Worm (Caenorhabditis elegans): ENCODE data around the gene srw-141.

Gene srw-141

DNA sequence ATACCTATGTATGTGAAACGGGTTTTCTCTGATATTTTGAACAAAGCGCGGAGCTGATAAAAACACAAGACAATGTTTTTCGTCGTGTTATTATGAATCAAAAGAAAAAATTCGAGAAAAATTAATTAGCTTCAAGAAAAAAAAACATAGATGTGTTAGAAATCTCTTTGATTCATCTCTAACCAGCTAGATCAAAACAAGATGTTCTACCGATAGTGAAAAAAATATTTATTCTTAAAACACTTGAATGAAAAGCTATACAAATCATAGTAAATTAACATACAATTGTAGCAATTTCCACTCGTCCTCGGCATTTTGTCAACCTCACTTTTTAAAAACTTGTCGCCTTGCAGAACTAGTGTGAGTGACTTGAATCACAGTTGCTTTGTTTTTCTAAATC, 3.9 kb upstream of the srw-141 start:
- TF ChIP-seq unc-62 (GFP tag; optimal IDR thresholded peaks at IDR 0.05): no peak

DNA sequence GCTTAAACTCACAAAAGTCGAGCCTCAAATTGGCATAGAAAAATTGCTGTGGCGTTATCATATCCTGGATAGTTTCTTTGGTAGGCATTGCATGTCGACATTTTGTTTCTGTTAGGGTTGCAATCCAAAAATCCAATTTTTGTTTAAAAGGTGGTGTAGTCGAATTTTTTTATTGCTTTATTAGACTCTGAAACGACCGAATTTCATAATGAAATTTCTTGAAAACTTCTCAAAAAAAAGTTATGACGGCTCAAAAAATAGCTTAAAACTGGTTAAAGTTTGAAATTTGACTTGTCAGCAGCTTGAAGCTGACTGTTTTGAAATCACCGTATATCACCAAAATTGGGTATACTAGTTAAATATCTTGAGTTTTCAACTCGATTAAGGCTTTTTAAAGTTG, 3.0 kb upstream of the srw-141 start, which contains the start of gene srw-143:
Gene srw-143 (minus strand): TSS at position 101 of the 400 bp plus-strand sequence.
- TF ChIP-seq unc-62 (GFP tag; optimal IDR thresholded peaks at IDR 0.05): no peak

DNA sequence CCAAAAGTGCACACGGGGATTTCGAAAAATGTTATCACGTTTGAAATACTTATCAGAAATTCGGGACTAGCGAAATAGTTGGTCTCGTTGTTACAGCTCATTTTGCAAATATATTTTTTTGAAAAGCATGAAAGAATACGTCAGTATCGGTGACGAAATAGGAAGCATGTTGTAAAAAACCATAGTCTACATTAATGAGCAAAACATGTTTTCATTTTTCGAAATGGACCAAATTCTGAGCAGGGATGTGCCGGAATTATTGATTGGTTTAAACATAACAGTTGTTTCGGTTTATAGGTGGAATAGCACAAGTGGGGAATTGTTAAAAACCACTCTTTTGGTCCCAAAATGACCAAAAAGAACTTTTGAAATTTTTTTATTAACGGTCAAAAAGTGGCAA, 4.3 kb downstream of the srw-141 start, which contains the start of gene srh-247:
Gene srh-247 (minus strand): TSS at position 101 of the 400 bp plus-strand sequence.
- TF ChIP-seq unc-62 (GFP tag; optimal IDR thresholded peaks at IDR 0.05): no peak

DNA sequence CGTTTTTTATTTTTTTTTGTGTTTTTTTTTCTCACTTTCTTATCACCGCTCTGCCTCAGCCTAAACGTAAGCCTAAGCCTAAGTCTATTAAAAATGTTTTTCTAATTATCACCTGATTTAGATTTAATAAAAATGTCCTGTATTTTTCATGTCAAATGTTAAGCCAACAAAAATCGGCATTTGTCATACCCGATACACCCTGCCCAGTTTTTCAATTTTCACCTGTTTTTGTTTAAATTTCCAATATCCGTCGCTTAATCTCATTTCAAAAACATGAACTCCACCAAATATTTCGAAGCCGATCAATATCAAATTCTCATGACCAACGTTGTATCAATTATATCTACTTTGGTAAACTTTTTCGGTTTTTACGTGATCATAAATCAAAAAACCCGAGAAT, 7.1 kb downstream of the srw-141 start, which contains the start of gene C31B8.1:
Gene C31B8.1 (plus strand): TSS at position 301 of the 400 bp plus-strand sequence.
- TF ChIP-seq unc-62 (GFP tag; optimal IDR thresholded peaks at IDR 0.05): no peak

DNA sequence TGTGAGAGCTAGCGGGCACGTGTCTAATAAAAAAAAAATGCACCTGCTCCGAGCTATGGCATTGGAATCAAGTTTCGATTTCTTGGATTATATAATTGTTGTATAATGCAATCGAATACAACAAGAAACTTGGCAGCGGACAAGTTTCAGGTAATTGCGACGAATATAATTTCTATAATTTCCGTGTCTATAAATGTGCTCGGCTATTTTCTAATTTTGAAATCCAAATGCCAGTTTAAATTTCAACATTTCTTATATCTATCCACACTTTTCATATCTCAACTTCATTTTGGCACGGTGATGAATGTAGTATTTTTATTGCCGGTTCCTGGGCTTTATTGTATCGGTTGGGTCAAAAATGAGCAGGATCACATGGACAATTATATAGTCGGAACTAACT, 8.6 kb downstream of the srw-141 start, which contains the start of gene C31B8.16:
Gene C31B8.16 (plus strand): TSS at position 301 of the 400 bp plus-strand sequence.
- TF ChIP-seq unc-62 (GFP tag; optimal IDR thresholded peaks at IDR 0.05): no peak

DNA sequence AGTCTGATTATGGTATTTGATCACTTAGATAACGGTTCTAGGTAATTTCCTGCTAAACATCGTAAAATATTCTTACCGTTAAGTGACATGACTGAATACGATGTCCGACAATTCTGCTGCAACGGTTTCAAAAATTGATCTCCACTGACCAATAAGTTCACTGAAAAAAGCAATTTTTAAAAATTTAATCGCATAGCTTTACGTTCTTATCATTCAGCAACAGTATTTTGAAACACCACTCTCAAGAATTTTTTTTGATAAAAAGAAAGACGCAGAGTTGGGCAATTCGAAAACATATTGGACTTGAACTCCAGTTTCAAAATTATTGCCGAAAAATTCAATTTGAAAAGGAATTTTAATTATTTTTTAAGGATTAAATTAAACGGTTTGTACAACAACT, 10.8 kb downstream of the srw-141 start, which contains the start of gene C31B8.12:
Gene C31B8.12 (minus strand): TSS at position 101 of the 400 bp plus-strand sequence.
- no peak for TF ChIP-seq unc-62 (GFP tag; optimal IDR thresholded peaks at IDR 0.05)

DNA sequence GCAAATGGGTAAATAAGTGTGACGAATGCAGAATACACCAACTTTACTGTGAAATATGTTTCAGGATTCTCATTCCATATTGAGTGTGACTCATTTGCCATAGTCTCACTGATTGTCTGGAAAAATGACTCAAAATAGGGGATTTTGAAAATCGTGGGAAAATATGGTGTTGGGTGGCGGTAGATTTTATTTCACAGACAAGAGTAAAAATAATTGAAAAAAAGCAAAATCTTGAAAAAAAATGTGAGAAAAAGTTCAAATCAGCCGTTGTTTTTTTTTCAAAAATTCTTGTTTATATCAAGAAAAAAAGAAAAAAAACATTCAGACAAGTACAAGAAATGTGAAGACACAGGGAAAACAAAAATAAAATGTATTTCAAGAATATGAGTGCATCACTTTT, 15.8 kb downstream of the srw-141 start, which contains the start of gene srh-38:
Gene srh-38 (minus strand): TSS at position 101 of the 400 bp plus-strand sequence.
- no peak for TF ChIP-seq unc-62 (GFP tag; optimal IDR thresholded peaks at IDR 0.05)

DNA sequence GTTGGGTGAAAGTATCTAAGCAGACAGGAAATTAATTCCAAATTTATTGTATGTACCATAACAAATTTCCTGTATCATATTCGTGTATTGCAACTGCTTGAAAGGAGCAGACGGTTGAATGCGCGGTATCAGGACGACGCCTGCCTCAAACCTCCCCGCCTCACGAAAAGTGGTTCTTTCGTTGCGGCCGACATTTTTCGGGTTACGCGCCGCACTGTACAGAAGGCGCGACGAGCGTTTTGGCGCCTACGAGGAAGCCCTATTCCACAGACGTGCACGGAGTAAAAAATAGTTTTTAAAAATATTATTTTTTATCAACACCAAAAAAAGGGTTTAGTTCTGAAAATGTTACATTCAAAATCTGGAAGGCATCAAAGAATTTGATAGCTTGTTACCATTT, 18.3 kb downstream of the srw-141 start:
- TF ChIP-seq unc-62 (GFP tag; optimal IDR thresholded peaks at IDR 0.05): no peak

DNA sequence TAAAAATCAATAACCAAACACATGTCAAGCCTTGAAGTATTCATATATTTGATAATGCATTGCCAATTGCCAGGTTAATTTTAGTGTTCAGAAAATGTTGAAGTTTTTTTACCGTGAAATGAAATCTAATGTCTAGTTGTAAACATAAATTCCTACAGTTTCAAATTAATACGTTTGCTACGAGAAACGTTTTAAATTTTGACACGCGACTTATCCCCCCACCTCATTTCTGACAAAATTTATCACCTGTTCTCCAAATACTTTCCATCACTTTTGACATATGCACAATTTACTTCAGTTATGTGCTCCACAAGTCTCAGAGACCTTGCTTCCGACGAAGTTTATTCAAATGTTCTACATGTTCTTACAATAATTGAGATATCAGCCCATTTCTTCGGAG, 24.4 kb downstream of the srw-141 start, which contains the start of gene srh-146:
Gene srh-146 (plus strand): TSS at position 301 of the 400 bp plus-strand sequence.
- no peak for TF ChIP-seq unc-62 (GFP tag; optimal IDR thresholded peaks at IDR 0.05)

DNA sequence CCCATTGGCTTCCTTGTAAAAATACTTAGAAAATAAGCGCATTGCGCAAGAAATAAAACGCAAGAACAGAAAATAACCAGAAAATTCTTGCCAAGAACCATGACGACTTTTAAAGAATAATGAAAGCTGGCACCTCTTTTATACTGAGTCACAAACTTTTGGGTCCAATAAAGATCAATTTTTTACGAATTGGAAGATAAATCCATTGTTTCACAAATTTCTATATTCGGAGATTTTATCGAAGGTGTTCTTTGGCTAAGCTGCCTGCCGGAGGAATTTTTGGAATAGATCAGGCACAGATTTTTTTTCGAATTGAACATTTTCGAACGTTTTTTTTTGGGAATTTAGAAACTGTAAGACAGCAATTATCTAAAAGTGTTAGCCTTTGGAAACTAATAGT, 25.5 kb downstream of the srw-141 start, which contains the start of gene C31B8.9:
Gene C31B8.9 (minus strand): TSS at position 101 of the 400 bp plus-strand sequence.
- TF ChIP-seq unc-62 (GFP tag; optimal IDR thresholded peaks at IDR 0.05): no peak

DNA sequence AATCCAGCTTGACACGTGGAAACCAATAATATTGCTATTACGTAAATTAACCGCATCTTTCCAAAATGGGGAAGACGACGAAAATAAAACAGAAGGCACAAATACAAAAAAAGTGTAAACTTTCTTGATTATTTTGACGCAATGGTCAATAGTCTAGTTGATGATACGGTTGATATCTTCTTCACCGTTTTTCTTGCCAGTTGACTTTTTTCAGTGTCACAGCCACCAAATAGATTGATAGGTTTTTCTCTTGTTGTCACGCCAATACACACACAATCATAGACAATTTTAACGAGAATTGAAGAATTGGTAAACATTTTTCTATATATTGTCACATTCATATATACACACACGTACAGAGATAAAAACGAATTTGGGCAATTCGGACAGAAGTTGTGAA, 28.9 kb downstream of the srw-141 start, which contains the start of gene zmp-3:
Gene zmp-3 (minus strand): TSS at position 101 of the 400 bp plus-strand sequence.
- TF ChIP-seq unc-62 (GFP tag; optimal IDR thresholded peaks at IDR 0.05): no peak

DNA sequence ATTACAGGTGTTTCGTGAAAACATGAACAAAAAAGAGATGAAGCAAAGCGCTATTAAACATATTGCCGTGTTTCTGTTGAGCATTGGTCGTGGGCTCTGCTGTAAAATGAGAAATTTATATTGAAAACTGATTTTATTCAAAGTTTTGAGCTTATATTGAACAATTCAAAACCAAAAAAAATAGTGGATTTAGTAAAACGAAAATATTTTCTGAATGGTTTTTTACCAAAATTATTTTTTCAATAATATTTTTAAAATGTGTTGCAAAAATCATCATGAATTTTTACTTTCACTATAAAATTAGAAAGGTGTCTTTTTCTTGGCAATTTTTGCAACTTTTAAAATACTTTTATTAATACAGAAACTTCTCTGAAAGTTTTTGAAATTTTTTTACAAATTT, 35.2 kb downstream of the srw-141 start, which contains the start of gene C31B8.7:
Gene C31B8.7 (minus strand): TSS at position 101 of the 400 bp plus-strand sequence.
- no peak for TF ChIP-seq unc-62 (GFP tag; optimal IDR thresholded peaks at IDR 0.05)

DNA sequence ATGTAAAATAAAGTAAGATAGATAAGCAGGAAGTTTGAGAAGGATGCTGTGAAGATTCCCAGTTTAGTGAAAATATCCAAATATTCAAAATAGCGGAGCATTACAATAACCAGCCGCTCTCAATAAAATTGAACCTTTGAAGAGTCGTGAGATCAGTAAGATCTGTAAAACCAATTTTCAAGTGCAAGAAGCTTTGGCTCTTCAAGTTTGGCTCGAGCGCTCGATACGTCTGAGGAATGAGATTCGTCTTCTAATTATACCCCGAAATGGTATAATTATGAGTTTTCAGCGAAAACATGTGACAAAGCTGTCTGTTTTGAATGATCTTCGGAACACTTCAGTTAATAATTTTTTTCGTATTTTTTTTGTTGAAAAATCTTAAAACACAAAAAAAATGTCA, 38.5 kb downstream of the srw-141 start, which contains the start of gene str-46:
Gene str-46 (minus strand): TSS at position 101 of the 400 bp plus-strand sequence.
- no peak for TF ChIP-seq unc-62 (GFP tag; optimal IDR thresholded peaks at IDR 0.05)

DNA sequence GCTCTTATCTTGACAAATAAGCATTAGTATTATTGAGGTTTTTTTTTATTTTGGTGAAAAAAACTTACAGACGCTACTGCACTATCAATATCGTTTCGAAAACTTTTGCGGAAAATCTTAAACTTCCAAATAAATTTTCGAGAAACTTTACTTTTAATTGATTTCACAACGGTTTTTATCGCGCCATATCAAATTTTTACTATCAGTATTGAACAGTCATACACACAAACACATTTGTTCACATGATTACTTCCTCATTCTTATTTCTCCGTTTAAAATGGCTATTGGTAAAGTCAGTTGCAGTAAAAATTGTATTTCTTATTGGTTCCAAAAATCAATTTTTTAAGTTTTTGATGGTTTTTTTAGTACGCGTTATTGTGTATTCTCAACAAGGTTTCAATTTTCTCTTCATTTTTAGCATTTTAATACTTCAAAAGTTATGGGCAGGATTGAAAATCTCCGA, 42.2 kb downstream of the srw-141 start, which contains the start of gene pals-32:
Gene pals-32 (plus strand): TSS at position 413 of the 463 bp plus-strand sequence.
- no peak for TF ChIP-seq unc-62 (GFP tag; optimal IDR thresholded peaks at IDR 0.05)

DNA sequence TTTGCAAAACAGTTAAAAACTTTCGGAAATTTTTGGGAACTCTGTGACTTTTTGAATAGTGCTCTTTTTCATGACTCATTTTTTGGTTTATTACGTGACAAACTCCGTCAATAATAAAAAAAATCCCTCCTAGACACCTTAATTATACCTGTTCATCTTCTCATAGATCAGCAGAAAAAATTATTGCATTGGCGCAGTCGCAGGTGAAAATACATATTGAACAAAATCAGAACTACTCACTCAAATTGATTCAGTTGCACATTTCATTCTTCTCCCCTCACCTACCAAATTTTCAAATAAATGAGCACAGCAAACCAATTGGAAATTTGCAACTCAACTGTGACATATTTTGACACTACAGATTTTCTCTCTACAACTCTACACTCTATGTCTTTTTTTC, 45.4 kb downstream of the srw-141 start, which contains the start of gene srh-127:
Gene srh-127 (plus strand): TSS at position 301 of the 400 bp plus-strand sequence.
- no peak for TF ChIP-seq unc-62 (GFP tag; optimal IDR thresholded peaks at IDR 0.05)

DNA sequence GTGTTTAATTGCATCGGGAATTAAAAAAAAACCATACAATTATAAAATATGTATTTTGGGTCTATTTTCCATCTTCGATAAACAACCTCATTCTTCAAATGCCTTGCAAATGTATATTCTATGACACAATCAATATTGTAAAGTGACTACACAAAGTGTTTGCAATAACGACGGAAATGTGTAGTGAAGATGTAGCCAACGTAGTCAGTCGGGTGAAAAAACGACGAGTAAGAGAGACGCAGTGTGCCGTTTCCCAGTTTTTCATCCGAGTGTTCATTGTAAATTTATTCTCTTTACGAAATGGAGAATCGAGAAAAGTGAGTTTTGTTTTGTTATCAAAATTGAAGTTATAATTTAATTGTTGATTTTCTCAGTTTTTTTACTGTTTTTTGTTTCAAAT, 46.5 kb downstream of the srw-141 start, which contains the start of gene F37B4.15:
Gene F37B4.15 (plus strand): TSS at position 301 of the 400 bp plus-strand sequence.
- no peak for TF ChIP-seq unc-62 (GFP tag; optimal IDR thresholded peaks at IDR 0.05)

DNA sequence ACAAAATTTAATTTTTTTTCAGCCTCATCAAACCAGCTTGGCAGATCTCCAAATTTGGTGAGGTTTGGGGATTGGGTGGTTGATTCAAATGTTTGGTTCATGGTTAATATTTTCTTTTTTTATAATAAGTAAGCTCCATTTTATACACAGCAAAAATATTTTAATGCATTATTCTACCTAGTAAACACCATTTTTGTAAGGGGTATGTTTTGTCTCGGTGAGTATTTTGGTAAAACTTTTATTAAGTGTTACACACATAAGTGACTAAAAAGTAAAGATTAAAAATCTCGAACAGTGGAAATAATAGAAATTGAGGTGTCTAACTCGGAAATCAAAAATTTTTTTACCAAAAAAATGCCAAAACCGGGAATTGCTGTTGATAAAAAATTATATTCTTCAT, 49.7 kb downstream of the srw-141 start, which contains the start of gene srw-4:
Gene srw-4 (minus strand): TSS at position 101 of the 400 bp plus-strand sequence.
- TF ChIP-seq unc-62 (GFP tag; optimal IDR thresholded peaks at IDR 0.05): no peak
